Worm (Caenorhabditis elegans) whole organism, mixed stage, embryonic: ENCODE measurements around the gene W05B10.3.
A peak's percentile ranks its signal among the peaks of the same experiment; 100 is the strongest.

ENCODE experiments used
- M03D4.4 ChIP-seq: sonication (generic microtip); optimal IDR thresholded peaks from 2 replicates; lab custom pipeline; 2017; ENCODE audit warnings: mild to moderate bottlenecking, missing genetic modification characterization, missing compliant biosample characterization
- bed-3 ChIP-seq: fragments of 200-800 bp; sonication (Bioruptor generic); optimal IDR thresholded peaks from 3 replicates; lab custom pipeline; 2018; ENCODE audit warnings: mild to moderate bottlenecking, missing genetic modification characterization, moderate library complexity, missing compliant biosample characterization
- blmp-1 ChIP-seq: fragments of 150-350 bp; optimal IDR thresholded peaks from 2 replicates; lab custom pipeline; 2014; ENCODE audit warnings: missing biosample characterization, missing genetic modification characterization
- ceh-43 ChIP-seq: fragments of 200-800 bp; sonication (Bioruptor generic); optimal IDR thresholded peaks from 2 replicates; lab custom pipeline; 2018; ENCODE audit warnings: mild to moderate bottlenecking, missing genetic modification characterization, moderate library complexity, missing compliant biosample characterization
- ces-1 ChIP-seq: fragments of 150-350 bp; optimal IDR thresholded peaks from 2 replicates; lab custom pipeline; 2014; ENCODE audit warnings: missing biosample characterization, missing genetic modification reagents, missing genetic modification characterization
- drap-1 ChIP-seq: fragments of 200-800 bp; sonication (Bioruptor generic); optimal IDR thresholded peaks from 3 replicates; lab custom pipeline; 2018; ENCODE audit warnings: mild to moderate bottlenecking, missing genetic modification characterization, missing compliant biosample characterization
- elt-1 ChIP-seq: sonication (generic microtip); optimal IDR thresholded peaks from 2 replicates; lab custom pipeline; 2017; ENCODE audit warnings: missing genetic modification characterization, mild to moderate bottlenecking, missing compliant biosample characterization, antibody characterized with exemption, moderate library complexity, borderline replicate concordance; ENCODE audit not compliant: insufficient read depth
- elt-3 ChIP-seq: fragments of 150-350 bp; optimal IDR thresholded peaks from 2 replicates; lab custom pipeline; 2014; ENCODE audit warnings: missing biosample characterization, missing genetic modification characterization
- hlh-1 ChIP-seq: fragments of 150-350 bp; optimal IDR thresholded peaks from 2 replicates; lab custom pipeline; 2014; ENCODE audit warnings: missing biosample characterization, missing genetic modification reagents, missing genetic modification characterization
- lin-13 ChIP-seq: fragments of 150-350 bp; optimal IDR thresholded peaks from 2 replicates; lab custom pipeline; 2014; ENCODE audit warnings: missing biosample characterization, missing genetic modification characterization
- lsy-2 ChIP-seq: fragments of 150-350 bp; optimal IDR thresholded peaks from 2 replicates; lab custom pipeline; 2014; ENCODE audit warnings: missing biosample characterization, missing genetic modification characterization
- mab-5 ChIP-seq: fragments of 150-350 bp; optimal IDR thresholded peaks from 2 replicates; lab custom pipeline; 2014; ENCODE audit warnings: missing biosample characterization, missing genetic modification characterization
- mep-1 ChIP-seq: fragments of 150-350 bp; optimal IDR thresholded peaks from 2 replicates; lab custom pipeline; 2017; ENCODE audit warnings: missing biosample characterization, missing genetic modification reagents, missing genetic modification characterization, inconsistent platforms
- mls-2 ChIP-seq: sonication (generic microtip); optimal IDR thresholded peaks from 2 replicates; lab custom pipeline; 2016; ENCODE audit warnings: mild to moderate bottlenecking, missing genetic modification characterization, moderate library complexity, missing compliant biosample characterization
- nhr-12 ChIP-seq: fragments of 150-350 bp; optimal IDR thresholded peaks from 2 replicates; lab custom pipeline; 2014; ENCODE audit warnings: missing biosample characterization, missing genetic modification characterization
- nhr-2 ChIP-seq: fragments of 150-350 bp; optimal IDR thresholded peaks from 2 replicates; lab custom pipeline; 2014; ENCODE audit warnings: missing biosample characterization, missing genetic modification characterization
- nhr-237 ChIP-seq: fragments of 150-350 bp; optimal IDR thresholded peaks from 2 replicates; lab custom pipeline; 2014; ENCODE audit warnings: missing biosample characterization, missing genetic modification characterization
- nhr-28 ChIP-seq: fragments of 150-350 bp; optimal IDR thresholded peaks from 2 replicates; lab custom pipeline; 2014; ENCODE audit warnings: missing biosample characterization, missing genetic modification characterization
- pha-4 ChIP-seq: fragments of 150-350 bp; optimal IDR thresholded peaks from 2 replicates; lab custom pipeline; 2018; ENCODE audit warnings: missing biosample characterization, missing genetic modification reagents, missing genetic modification characterization
- sem-2 ChIP-seq: fragments of 200-800 bp; sonication (Bioruptor generic); optimal IDR thresholded peaks from 2 replicates; lab custom pipeline; 2018; ENCODE audit warnings: mild to moderate bottlenecking, missing genetic modification characterization, missing compliant biosample characterization
- sptf-1 ChIP-seq: sonication (generic microtip); optimal IDR thresholded peaks from 2 replicates; lab custom pipeline; 2017; ENCODE audit warnings: mild to moderate bottlenecking, missing genetic modification characterization, moderate library complexity, missing compliant biosample characterization
- tbx-8 ChIP-seq: fragments of 200-800 bp; sonication (Bioruptor generic); optimal IDR thresholded peaks from 2 replicates; lab custom pipeline; 2018; ENCODE audit warnings: mild to moderate bottlenecking, missing genetic modification characterization, moderate library complexity, missing compliant biosample characterization
- unc-39 ChIP-seq: fragments of 150-350 bp; optimal IDR thresholded peaks from 2 replicates; lab custom pipeline; 2014; ENCODE audit warnings: missing biosample characterization, missing genetic modification characterization
- zip-8 ChIP-seq: fragments of 150-350 bp; optimal IDR thresholded peaks from 2 replicates; lab custom pipeline; 2014; ENCODE audit warnings: missing biosample characterization, missing genetic modification characterization
- ztf-11 ChIP-seq: fragments of 150-350 bp; optimal IDR thresholded peaks from 2 replicates; lab custom pipeline; 2014; ENCODE audit warnings: missing biosample characterization, missing genetic modification characterization

W05B10.3 gene

DNA sequence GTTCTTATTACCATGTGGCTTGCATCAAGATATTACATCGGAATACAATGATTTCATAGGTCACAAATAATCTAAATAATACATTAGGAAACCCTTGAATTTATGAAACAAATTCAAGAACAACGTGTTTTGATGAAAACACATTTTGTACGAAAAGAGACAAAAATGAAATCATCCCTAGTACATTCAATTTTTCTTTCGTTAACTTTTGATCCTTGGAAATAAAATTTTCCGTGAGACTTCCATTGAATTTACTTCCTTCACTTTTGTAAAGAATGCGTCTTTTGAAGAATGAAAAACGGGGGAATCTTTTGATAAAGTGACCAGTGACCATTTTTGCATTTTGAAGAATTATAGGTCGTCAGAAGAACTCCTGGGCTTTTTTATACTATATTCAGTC, 12.2 kb upstream of the W05B10.3 start:
- TF ChIP-seq drap-1 (no peak), mab-5 (tag; lab: Kevin White, UChicago) (no peak), pha-4 (tag; lab: Kevin White, UChicago) (no peak), blmp-1 (tag; lab: Kevin White, UChicago) (no peak), sem-2 (no peak), nhr-237 (no peak), mep-1 (tag; lab: Kevin White, UChicago) (no peak), zip-8 (tag; lab: Kevin White, UChicago) (no peak), elt-3 (no peak), sptf-1 (tag; lab: Kevin White, UChicago) (no peak)

ce11 chrV:12670607-12671006, 9.1 kb upstream of the W05B10.3 start, which contains the start of gene srx-116:
TSS of gene srx-116 (plus strand) at chrV:12670907.
- no peak for TF ChIP-seq nhr-2

ce11 chrV:12667926-12668325, 6.4 kb upstream of the W05B10.3 start, which contains the start of gene W05B10.4:
TSS of gene W05B10.4 (plus strand) at chrV:12668226.
- TF ChIP-seq tbx-8 (GFP tag; lab: Kevin White, UChicago) (no peak), lin-13 (tag; lab: Kevin White, UChicago) (no peak), hlh-1 (tag; lab: Kevin White, UChicago) (no peak), bed-3 (GFP tag; lab: Kevin White, UChicago) (no peak), lsy-2 (tag; lab: Kevin White, UChicago) (no peak), mls-2 (tag; lab: Kevin White, UChicago) (no peak)
- TF ChIP-seq, all 35 proteins: peak for 0

ce11 chrV:12667397-12667796, 5.9 kb upstream of the W05B10.3 start:
- TF ChIP-seq lin-13 (tag; lab: Kevin White, UChicago) (no peak), nhr-12 (tag; lab: Kevin White, UChicago) (no peak), elt-1 (tag; lab: Kevin White, UChicago) (no peak), nhr-28 (tag; lab: Kevin White, UChicago) (no peak), mep-1 (tag; lab: Kevin White, UChicago) (no peak), mls-2 (tag; lab: Kevin White, UChicago) (no peak), ztf-11 (tag; lab: Kevin White, UChicago) (no peak), ces-1 (GFP tag; lab: Kevin White, UChicago) (no peak), M03D4.4 (no peak), ceh-43 (no peak), drap-1 (no peak)
- TF ChIP-seq, all 35 proteins: peak for 0

ce11 chrV:12663386-12663785, 1.9 kb upstream of the W05B10.3 start:
- TF ChIP-seq lsy-2 (tag; lab: Kevin White, UChicago) (no peak), nhr-237 (no peak), mls-2 (tag; lab: Kevin White, UChicago) (no peak), elt-1 (tag; lab: Kevin White, UChicago) (no peak), M03D4.4 (no peak)

DNA sequence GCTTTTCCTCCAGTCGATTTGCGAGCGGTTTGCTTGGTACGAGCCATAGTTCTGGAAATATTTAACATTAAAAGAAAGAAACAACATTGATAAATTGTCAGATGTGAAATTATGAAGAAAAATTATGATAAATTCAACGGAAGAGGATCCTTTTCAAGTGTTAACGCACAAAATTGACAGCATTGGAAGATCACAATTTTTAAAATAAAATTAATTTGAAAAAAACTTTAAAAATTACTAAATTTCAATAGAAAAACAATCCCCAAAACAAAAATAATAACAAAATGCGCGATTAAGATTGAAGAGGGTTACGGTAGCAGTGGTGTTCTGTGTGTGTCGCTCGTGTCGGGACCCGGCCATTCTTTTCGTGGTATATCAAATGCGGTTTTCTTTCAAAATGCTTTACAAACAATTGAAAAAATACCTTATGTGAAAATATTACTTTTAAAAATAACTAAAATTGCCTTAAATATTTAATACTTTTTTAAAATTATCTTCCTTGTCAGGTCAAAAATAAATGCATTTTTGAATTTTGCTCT, 1.2 kb downstream of the W05B10.3 start, which contains the start of gene his-74:
Gene his-74, minus strand, starts transcription at position 51 of the 539 bp plus-strand sequence.
- TF ChIP-seq nhr-2 (no peak), lsy-2 (tag; lab: Kevin White, UChicago) (peak; percentile 63)

ce11 chrV:12659426-12659825, 2.1 kb downstream of the W05B10.3 start, which contains the start of gene ccch-3:
TSS of gene ccch-3 (minus strand) at chrV:12659687.
- no peak for TF ChIP-seq pha-4 (tag; lab: Kevin White, UChicago)
- TF ChIP-seq nhr-237: no peak
- TF ChIP-seq tbx-8 (GFP tag; lab: Kevin White, UChicago): no peak
- no peak for TF ChIP-seq lin-13 (tag; lab: Kevin White, UChicago)
- TF ChIP-seq zip-8 (tag; lab: Kevin White, UChicago): no peak
- no peak for TF ChIP-seq bed-3 (GFP tag; lab: Kevin White, UChicago)
- peak; percentile 74 for TF ChIP-seq ces-1 (GFP tag; lab: Kevin White, UChicago)
- no peak for TF ChIP-seq unc-39 (tag; lab: Kevin White, UChicago)
